Fruit fly (Drosophila melanogaster): ENCODE results near the gene CG46383.
A peak's percentile ranks its signal among the peaks of the same experiment; 100 is the strongest.
"Not testable (repeated sequence)": the region's sequence is repeated elsewhere in the genome, so short reads cannot be mapped to it uniquely, and the experiment has no call there.

Gene CG46383

dm6 chr3R:15901097-15901709 lies 49.5 kb downstream of the CG46383 start (continued):
- TF ChIP-seq CG9215 (GFP tag; IDR thresholded peaks at IDR 0.05) (peak; percentile 67), Dbx (GFP tag; IDR thresholded peaks at IDR 0.05) (peak; percentile 83), klu (GFP tag; IDR thresholded peaks at IDR 0.05) (peak; percentile 44), Taf1 (GFP tag; IDR thresholded peaks at IDR 0.05) (peak; percentile 35; the same call in 1 of the 2 replicates), wdn (GFP tag; IDR thresholded peaks at IDR 0.05) (peak; percentile 59; the same call in 1 of the 2 replicates), Adf1 (GFP tag; IDR thresholded peaks at IDR 0.05) (peak; percentile 29; the same call in 1 of the 2 replicates), CG11085 (GFP tag; IDR thresholded peaks at IDR 0.05) (peak; percentile 22; the same call in 1 of the 2 replicates), E2f2 (GFP tag; IDR thresholded peaks at IDR 0.05) (peak; percentile 41; the same call in 1 of the 2 replicates), prd (GFP tag; IDR thresholded peaks at IDR 0.05) (peak; percentile 47; the same call in 2 of the 3 replicates), Drgx (GFP tag; IDR thresholded peaks at IDR 0.05) (peak; percentile 91), MBD-R2 (GFP tag; IDR thresholded peaks at IDR 0.05) (peak; percentile 21; the same call in 1 of the 2 replicates), CG14014 (GFP tag; IDR thresholded peaks at IDR 0.05) (peak; percentile 68), Mrtf (GFP tag; IDR thresholded peaks at IDR 0.05) (0 out of 3 replicates have a peak, but pooled peaks have one; percentile 27), CG31224 (GFP tag; IDR thresholded peaks at IDR 0.05) (0 out of 2 replicates have a peak, but pooled peaks have one; percentile 34), NFAT (GFP tag; IDR thresholded peaks at IDR 0.05) (peak; percentile 69), row (GFP tag; IDR thresholded peaks at IDR 0.05) (peak; percentile 75), Xrp1 (GFP tag; IDR thresholded peaks at IDR 0.05) (peak; percentile 39; the same call in 1 of the 2 replicates), CG6689 (GFP tag; IDR thresholded peaks at IDR 0.05) (peak; percentile 27; the same call in 1 of the 2 replicates), CG2889 (GFP tag; IDR thresholded peaks at IDR 0.05) (0 out of 3 replicates have a peak, but pooled peaks have one; percentile 11), esg (GFP tag; conservative IDR thresholded peaks at IDR 0.05) (0 out of 2 replicates have a peak, but pooled peaks have one; percentile 25), so (GFP tag; IDR thresholded peaks at IDR 0.05) (0 out of 3 replicates have a peak, but pooled peaks have one; percentile 15), chinmo (GFP tag; IDR thresholded peaks at IDR 0.05; ENCODE audit: partially characterized antibody) (0 out of 4 replicates have a peak, but pooled peaks have one; percentile 51), Atf6 (GFP tag; IDR thresholded peaks at IDR 0.05) (peak; percentile 73), dysf (GFP tag; IDR thresholded peaks at IDR 0.05) (peak; percentile 67; the same call in 2 of the 3 replicates), slbo (GFP tag; IDR thresholded peaks at IDR 0.05) (peak; percentile 84), Aef1 (GFP tag; IDR thresholded peaks at IDR 0.05) (peak; percentile 26; the same call in 1 of the 3 replicates), Ada2b (GFP tag; IDR thresholded peaks at IDR 0.05) (peak; percentile 35; the same call in 1 of the 2 replicates), Jarid2 (GFP tag; optimal IDR thresholded peaks at IDR 0.05) (peak; percentile 54), rib (GFP tag; IDR thresholded peaks at IDR 0.05) (peak; percentile 73; the same call in 1 of the 2 replicates), lmd (GFP tag; IDR thresholded peaks at IDR 0.05) (peak; percentile 62; the same call in 1 of the 2 replicates), CG14441 (GFP tag; IDR thresholded peaks at IDR 0.05) (peak; percentile 38; the same call in 1 of the 2 replicates), Rx (GFP tag; IDR thresholded peaks at IDR 0.05) (peak; percentile 47), gsb (GFP tag; IDR thresholded peaks at IDR 0.05) (peak; percentile 46; the same call in 1 of the 2 replicates), hkb (GFP tag; IDR thresholded peaks at IDR 0.05) (peak; percentile 25; the same call in 1 of the 2 replicates), CG9932 (GFP tag; IDR thresholded peaks at IDR 0.05) (peak; percentile 81), danr (GFP tag; IDR thresholded peaks at IDR 0.05) (peak; percentile 37; the same call in 1 of the 2 replicates), ranshi (GFP tag; IDR thresholded peaks at IDR 0.05) (peak; percentile 67), CG3847 (GFP tag; IDR thresholded peaks at IDR 0.05) (peak; percentile 56), CG11247 (GFP tag; IDR thresholded peaks at IDR 0.05) (0 out of 2 replicates have a peak, but pooled peaks have one; percentile 9), gce (GFP tag; IDR thresholded peaks at IDR 0.05) (peak; percentile 41; the same call in 1 of the 3 replicates), Ptx1 (GFP tag; IDR thresholded peaks at IDR 0.05) (0 out of 2 replicates have a peak, but pooled peaks have one; percentile 43)
- not testable (repeated sequence) for TF ChIP-seq prd, hkb (optimal IDR thresholded peaks at IDR 0.05)

Data from whole organism, embryonic.